Worm (Caenorhabditis elegans) whole organism, young adult: ENCODE data around the gene sex-1.

Source experiments
- B0035.1 ChIP-seq: sonication (generic microtip); optimal IDR thresholded peaks from 2 replicates; lab custom pipeline; 2016; ENCODE audit warnings: missing genetic modification characterization, mild to moderate bottlenecking, missing compliant biosample characterization, missing genotype, missing genetic modification reagents
- B0336.3 ChIP-seq: fragments of 200-800 bp; sonication (Bioruptor generic); IDR thresholded peaks from 2 replicates; pipeline ENCODE4 v1.3.6; 2022; ENCODE audit warnings: missing genetic modification characterization, missing compliant biosample characterization
- C17E4.6 ChIP-seq: fragments of 200-800 bp; sonication (Bioruptor generic); IDR thresholded peaks from 2 replicates; pipeline ENCODE4 v1.3.6; 2022; ENCODE audit warnings: missing genetic modification reagents, missing genetic modification characterization, missing compliant biosample characterization
- F52B5.7 ChIP-seq: sonication (generic microtip); optimal IDR thresholded peaks from 2 replicates; lab custom pipeline; 2016; ENCODE audit warnings: mild to moderate bottlenecking, missing genetic modification characterization, missing compliant biosample characterization
- Y53G8AR.9 ChIP-seq: fragments of 200-800 bp; sonication (Bioruptor generic); conservative IDR thresholded peaks from 2 replicates; pipeline ENCODE4 v1.3.6; 2022; ENCODE audit warnings: missing genetic modification reagents, missing genetic modification characterization, missing compliant biosample characterization
- Y79H2A.3 ChIP-seq: fragments of 200-800 bp; sonication (Bioruptor generic); conservative IDR thresholded peaks from 2 replicates; pipeline ENCODE4 v1.3.6; 2022; ENCODE audit warnings: missing genetic modification reagents, missing genetic modification characterization, missing compliant biosample characterization
- athp-1 ChIP-seq: sonication (generic microtip); optimal IDR thresholded peaks from 2 replicates; lab custom pipeline; 2017; ENCODE audit warnings: mild to moderate bottlenecking, missing genetic modification characterization, missing compliant biosample characterization
- attf-6 ChIP-seq: fragments of 200-800 bp; sonication (Bioruptor generic); IDR thresholded peaks from 2 replicates; pipeline ENCODE4 v1.3.6; 2022; ENCODE audit warnings: missing genetic modification reagents, missing genetic modification characterization, missing compliant biosample characterization
- bed-2 ChIP-seq: fragments of 200-800 bp; sonication (Bioruptor generic); IDR thresholded peaks from 2 replicates; pipeline ENCODE4 v1.3.6; 2022; ENCODE audit warnings: missing genetic modification reagents, missing genetic modification characterization, missing compliant biosample characterization
- ceh-100 ChIP-seq: fragments of 200-800 bp; sonication (Bioruptor generic); IDR thresholded peaks from 2 replicates; pipeline ENCODE4 v1.3.6; 2022; ENCODE audit warnings: missing genetic modification reagents, missing genetic modification characterization, missing compliant biosample characterization
- die-1 ChIP-seq: sonication (generic microtip); optimal IDR thresholded peaks from 2 replicates; lab custom pipeline; 2016; ENCODE audit warnings: missing genotype, mild to moderate bottlenecking, missing genetic modification characterization, missing compliant biosample characterization
- dpff-1 ChIP-seq: sonication (generic microtip); optimal IDR thresholded peaks from 2 replicates; lab custom pipeline; 2017; ENCODE audit warnings: mild to moderate bottlenecking, missing genetic modification characterization, missing compliant biosample characterization
- dpl-1 ChIP-seq: fragments of 150-350 bp; optimal IDR thresholded peaks from 2 replicates; lab custom pipeline; 2014; ENCODE audit warnings: missing biosample characterization, missing genetic modification reagents, missing genetic modification characterization
- egl-44 ChIP-seq: fragments of 200-800 bp; sonication (Bioruptor generic); IDR thresholded peaks from 2 replicates; pipeline ENCODE4 v1.3.6; 2022; ENCODE audit warnings: missing genetic modification reagents, missing genetic modification characterization, missing compliant biosample characterization
- hlh-26 ChIP-seq: fragments of 200-800 bp; sonication (Bioruptor generic); conservative IDR thresholded peaks from 2 replicates; pipeline ENCODE4 v1.3.6; 2022; ENCODE audit warnings: missing genetic modification reagents, missing genetic modification characterization, missing compliant biosample characterization
- hmg-20 ChIP-seq: fragments of 200-800 bp; sonication (Bioruptor generic); IDR thresholded peaks from 2 replicates; pipeline ENCODE4 v1.3.6; 2022; ENCODE audit warnings: missing genetic modification reagents, missing genetic modification characterization, missing compliant biosample characterization
- lin-26 ChIP-seq: fragments of 200-800 bp; sonication (Bioruptor generic); IDR thresholded peaks from 2 replicates; pipeline ENCODE4 v1.3.6; 2022; ENCODE audit warnings: missing genetic modification reagents, missing genetic modification characterization, missing compliant biosample characterization
- lin-40 ChIP-seq: sonication (generic microtip); optimal IDR thresholded peaks from 2 replicates; lab custom pipeline; 2016; ENCODE audit warnings: missing genetic modification characterization, mild to moderate bottlenecking, missing compliant biosample characterization, missing genotype, missing genetic modification reagents
- lin-54 ChIP-seq: fragments of 200-800 bp; sonication (Bioruptor generic); optimal IDR thresholded peaks from 2 replicates; lab custom pipeline; 2018; ENCODE audit warnings: mild to moderate bottlenecking, missing genetic modification characterization, missing compliant biosample characterization
- lsl-1 ChIP-seq: fragments of 200-800 bp; sonication (Bioruptor generic); optimal IDR thresholded peaks from 2 replicates; lab custom pipeline; 2018; ENCODE audit warnings: mild to moderate bottlenecking, missing genetic modification characterization, moderate library complexity, missing compliant biosample characterization
- madf-10 ChIP-seq: sonication (generic microtip); optimal IDR thresholded peaks from 2 replicates; lab custom pipeline; 2016; ENCODE audit warnings: mild to moderate bottlenecking, missing genetic modification characterization, missing compliant biosample characterization
- madf-6 ChIP-seq: fragments of 200-800 bp; sonication (Bioruptor generic); IDR thresholded peaks from 2 replicates; pipeline ENCODE4 v1.3.6; 2022; ENCODE audit warnings: missing genetic modification reagents, missing genetic modification characterization, missing compliant biosample characterization
- mcd-1 ChIP-seq: fragments of 200-800 bp; sonication (Bioruptor generic); IDR thresholded peaks from 2 replicates; pipeline ENCODE4 v1.3.6; 2022; ENCODE audit warnings: missing genetic modification reagents, missing genetic modification characterization, missing compliant biosample characterization
- mes-4 ChIP-seq: sonication (generic microtip); optimal IDR thresholded peaks from 2 replicates; lab custom pipeline; 2016; ENCODE audit warnings: missing genotype, missing genetic modification characterization, missing compliant biosample characterization
- nfya-2 ChIP-seq: fragments of 200-800 bp; sonication (Bioruptor generic); IDR thresholded peaks from 2 replicates; pipeline ENCODE4 v1.3.6; 2022; ENCODE audit warnings: missing genetic modification reagents, missing genetic modification characterization, missing compliant biosample characterization
- nhr-27 ChIP-seq: fragments of 200-800 bp; sonication (Bioruptor generic); optimal IDR thresholded peaks from 2 replicates; lab custom pipeline; 2018; ENCODE audit warnings: mild to moderate bottlenecking, missing genetic modification characterization, moderate library complexity, missing compliant biosample characterization
- rcor-1 ChIP-seq: fragments of 200-800 bp; sonication (Bioruptor generic); IDR thresholded peaks from 2 replicates; pipeline ENCODE4 v1.3.6; 2022; ENCODE audit warnings: missing genetic modification reagents, missing genetic modification characterization, missing compliant biosample characterization
- rpc-1 ChIP-seq, 2 experiments: fragments of 150-350 bp in 1 of 2; sonication (generic microtip) in 1 of 2; optimal IDR thresholded peaks; 2 replicates each; lab custom pipeline; 2014 to 2018; ENCODE audit warnings: missing biosample characterization in 1 of 2, missing genetic modification characterization in 1 of 2, missing genetic modification reagents in 1 of 2, missing genotype in 1 of 2
- sdz-38 ChIP-seq: sonication (generic microtip); optimal IDR thresholded peaks from 2 replicates; lab custom pipeline; 2016; ENCODE audit warnings: missing genotype, missing genetic modification characterization, missing compliant biosample characterization
- sea-2 ChIP-seq: fragments of 200-800 bp; sonication (Bioruptor generic); IDR thresholded peaks from 2 replicates; pipeline ENCODE4 v1.3.6; 2022; ENCODE audit warnings: missing genetic modification characterization, missing compliant biosample characterization
- snpc-1.3 ChIP-seq: sonication (generic microtip); optimal IDR thresholded peaks from 2 replicates; lab custom pipeline; 2017; ENCODE audit warnings: missing genetic modification characterization, mild to moderate bottlenecking, missing compliant biosample characterization, antibody characterized with exemption, moderate library complexity, missing genotype, missing genetic modification reagents; ENCODE audit not compliant: insufficient read depth
- unc-62 ChIP-seq: fragments of 150-350 bp; optimal IDR thresholded peaks from 2 replicates; lab custom pipeline; 2014; ENCODE audit warnings: missing biosample characterization, missing genetic modification reagents, missing genetic modification characterization
- zim-3 ChIP-seq: sonication (generic microtip); optimal IDR thresholded peaks from 2 replicates; lab custom pipeline; 2017; ENCODE audit warnings: mild to moderate bottlenecking, missing genetic modification characterization, moderate library complexity, missing compliant biosample characterization
- ztf-25 ChIP-seq: fragments of 200-800 bp; sonication (Bioruptor generic); IDR thresholded peaks from 2 replicates; pipeline ENCODE4 v1.3.6; 2022; ENCODE audit warnings: missing genetic modification reagents, missing genetic modification characterization, missing compliant biosample characterization

sex-1 gene

ce11 chrX:10182613-10183012 lies 22.6 kb downstream of the sex-1 start:
- TF ChIP-seq Y53G8AR.9 (GFP tag; lab: Robert Waterston, UW) (0 out of 2 replicates have a peak, but pooled peaks have one; percentile 27), sea-2 (GFP tag; lab: Robert Waterston, UW) (no peak)

ce11 chrX:10176295-10176694 lies 28.9 kb downstream of the sex-1 start, which contains the start of gene ncs-4:
TSS of gene ncs-4 (plus strand) at chrX:10176521.
- TF ChIP-seq lsl-1 (GFP tag; lab: Kevin White, UChicago) (no peak), dpl-1 (no peak), rcor-1 (GFP tag; lab: Robert Waterston, UW) (no peak), bed-2 (GFP tag; lab: Robert Waterston, UW) (no peak), rpc-1 (optimal IDR thresholded peaks at IDR 0.05; lab: Kevin White, UChicago) (no peak), rpc-1 (tag; optimal IDR thresholded peaks at IDR 0.05; lab: Kevin White, UChicago) (no peak), die-1 (tag; lab: Kevin White, UChicago) (no peak), unc-62 (GFP tag; lab: Kevin White, UChicago) (no peak), C17E4.6 (GFP tag; lab: Robert Waterston, UW) (no peak)

- TF ChIP-seq attf-6: no peak
- TF ChIP-seq ztf-25 (GFP tag; lab: Robert Waterston, UW): no peak
- no peak for TF ChIP-seq zim-3 (tag; lab: Kevin White, UChicago)
- no peak for TF ChIP-seq hmg-20 (GFP tag; lab: Robert Waterston, UW)
- no peak for TF ChIP-seq B0035.1 (tag; lab: Kevin White, UChicago)
- TF ChIP-seq madf-6: no peak
- no peak for TF ChIP-seq C17E4.6 (GFP tag; lab: Robert Waterston, UW)
- no peak for TF ChIP-seq madf-10 (tag; lab: Kevin White, UChicago)
- TF ChIP-seq B0336.3 (GFP tag; lab: Robert Waterston, UW): no peak
- TF ChIP-seq Y79H2A.3 (GFP tag; lab: Robert Waterston, UW): no peak
- TF ChIP-seq lin-26 (GFP tag; lab: Robert Waterston, UW): no peak
- no peak for TF ChIP-seq athp-1 (tag; lab: Kevin White, UChicago)
- no peak for TF ChIP-seq lin-54 (GFP tag; lab: Kevin White, UChicago)
- no peak for TF ChIP-seq mes-4 (tag; lab: Kevin White, UChicago)
- no peak for TF ChIP-seq lsl-1 (GFP tag; lab: Kevin White, UChicago)
- no peak for TF ChIP-seq nhr-27 (tag; lab: Kevin White, UChicago)
Measured at ce11 chrX:10174683-10175082, 30.5 kb downstream of the sex-1 start, which contains the start of gene C07A4.3. TSS of gene C07A4.3 (plus strand) at chrX:10174983.

ce11 chrX:10172004-10172584 lies 33.1 kb downstream of the sex-1 start, which contains the start of gene C07A4.2:
TSS of gene C07A4.2 (plus strand) at chrX:10172198.
- TF ChIP-seq nfya-2 (GFP tag; lab: Robert Waterston, UW): no peak
- TF ChIP-seq mcd-1 (GFP tag; lab: Robert Waterston, UW): no peak
- TF ChIP-seq lin-40: no peak
- TF ChIP-seq hlh-26: no peak
- no peak for TF ChIP-seq ceh-100 (GFP tag; lab: Robert Waterston, UW)
- TF ChIP-seq egl-44 (GFP tag; lab: Robert Waterston, UW): no peak
- no peak for TF ChIP-seq sea-2 (GFP tag; lab: Robert Waterston, UW)
- TF ChIP-seq snpc-1.3 (tag; lab: Kevin White, UChicago): no peak
- no peak for TF ChIP-seq F52B5.7
- TF ChIP-seq dpff-1 (tag; lab: Kevin White, UChicago): no peak
- no peak for TF ChIP-seq dpl-1
- TF ChIP-seq sdz-38 (tag; lab: Kevin White, UChicago): no peak
- TF ChIP-seq, all 124 proteins: peak for 0
